Fruit fly (Drosophila melanogaster): ENCODE results near the gene CG32079.

- TF ChIP-seq CG8478 (optimal IDR thresholded peaks at IDR 0.05) (no peak), CTCF (optimal IDR thresholded peaks at IDR 0.05) (no peak)
Measured at dm6 chr3L:11062441-11062840, 37.1 kb downstream of the CG32079 start, which contains the start of gene CG32069.
